Worm (Caenorhabditis elegans) whole organism, L4 larva: ENCODE data around the gene rde-1.

ENCODE experiments used
- ama-1 ChIP-seq: fragments of 150-350 bp; optimal IDR thresholded peaks from 2 replicates; lab custom pipeline; 2014; ENCODE audit warnings: inconsistent platforms, mixed read lengths
- dve-1 ChIP-seq: sonication (generic microtip); optimal IDR thresholded peaks from 2 replicates; lab custom pipeline; 2017; ENCODE audit warnings: antibody characterized with exemption, mild to moderate bottlenecking, missing genetic modification characterization, missing compliant biosample characterization; ENCODE audit not compliant: insufficient read depth
- fos-1 ChIP-seq: fragments of 150-350 bp; optimal IDR thresholded peaks from 2 replicates; lab custom pipeline; 2014; ENCODE audit warnings: missing biosample characterization, missing genetic modification characterization
- jun-1 ChIP-seq: fragments of 150-350 bp; optimal IDR thresholded peaks from 2 replicates; lab custom pipeline; 2014; ENCODE audit warnings: missing biosample characterization, missing genetic modification reagents, missing genetic modification characterization
- lir-3 ChIP-seq: sonication (generic microtip); optimal IDR thresholded peaks from 2 replicates; lab custom pipeline; 2016; ENCODE audit warnings: mild to moderate bottlenecking, missing genetic modification characterization, missing compliant biosample characterization
- nhr-11 ChIP-seq: fragments of 150-350 bp; optimal IDR thresholded peaks from 2 replicates; lab custom pipeline; 2014; ENCODE audit warnings: missing biosample characterization, missing genetic modification characterization
- nhr-25 ChIP-seq: sonication (generic microtip); optimal IDR thresholded peaks from 2 replicates; lab custom pipeline; 2017; ENCODE audit warnings: missing genetic modification characterization, mild to moderate bottlenecking, missing compliant biosample characterization, antibody characterized with exemption, moderate library complexity, borderline replicate concordance; ENCODE audit not compliant: insufficient read depth
- nhr-76 ChIP-seq: fragments of 150-350 bp; optimal IDR thresholded peaks from 2 replicates; lab custom pipeline; 2014; ENCODE audit warnings: missing biosample characterization, missing genetic modification characterization
- pha-4 ChIP-seq, 2 experiments: fragments of 150-350 bp in 1 of 2; fragments of 200-800 bp in 1 of 2; sonication (Bioruptor generic) in 1 of 2; IDR thresholded peaks in 1 of 2; optimal IDR thresholded peaks in 1 of 2; 2 replicates each; pipeline versions ENCODE4 v1.3.6 to Lab custom; 2014 to 2022; ENCODE audit warnings: missing genetic modification characterization in 2 of 2, missing genetic modification reagents in 2 of 2, missing biosample characterization in 1 of 2, missing compliant biosample characterization in 1 of 2
- snpc-1.2 ChIP-seq: fragments of 200-800 bp; sonication (Bioruptor generic); IDR thresholded peaks from 2 replicates; pipeline ENCODE4 v1.3.6; 2022; ENCODE audit warnings: missing genetic modification reagents, missing genetic modification characterization, missing compliant biosample characterization
- zag-1 ChIP-seq: fragments of 150-350 bp; optimal IDR thresholded peaks from 2 replicates; lab custom pipeline; 2014; ENCODE audit warnings: missing biosample characterization, missing genetic modification characterization

DNA sequence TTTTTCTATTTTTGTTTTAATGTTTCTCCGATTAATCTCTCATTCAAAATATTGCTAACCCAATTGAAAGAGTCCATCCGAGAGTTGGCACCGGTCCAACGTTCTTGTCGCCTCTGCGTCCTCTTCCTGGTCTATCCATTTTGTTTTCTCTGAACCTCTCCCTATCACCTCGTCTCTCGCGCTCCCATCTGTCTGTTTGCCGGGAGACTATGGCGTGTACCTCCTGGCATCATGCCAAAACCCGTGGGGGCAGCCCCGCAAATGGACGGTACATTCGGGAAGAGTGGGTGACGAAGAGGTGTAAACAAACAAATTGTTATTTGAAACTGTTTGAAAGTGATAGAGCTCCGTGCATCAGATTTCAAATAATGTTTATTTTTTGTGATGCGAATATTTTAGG is 44.8 kb upstream of the rde-1 start, which contains the start of gene T06E8.2:
- TF ChIP-seq nhr-11 (tag; lab: Kevin White, UChicago), result peak; percentile 43
- TF ChIP-seq nhr-25 (tag; lab: Kevin White, UChicago), result no peak
- no peak for TF ChIP-seq ama-1
- no peak for TF ChIP-seq fos-1 (tag; lab: Kevin White, UChicago)
- TF ChIP-seq nhr-76 (tag; lab: Kevin White, UChicago), result no peak
- no peak for TF ChIP-seq zag-1 (tag; lab: Kevin White, UChicago)
- TF ChIP-seq lir-3 (tag; lab: Kevin White, UChicago), result no peak
- TF ChIP-seq snpc-1.2, result no peak
- no peak for TF ChIP-seq jun-1
- TF ChIP-seq pha-4 (GFP tag; IDR thresholded peaks at IDR 0.05; lab: Robert Waterston, UW), result no peak
- TF ChIP-seq pha-4 (tag; optimal IDR thresholded peaks at IDR 0.05; lab: Kevin White, UChicago), result no peak
- TF ChIP-seq dve-1 (tag; lab: Kevin White, UChicago), result peak; percentile 69
